Worm (Caenorhabditis elegans): ENCODE measurements around the gene col-40.

DNA sequence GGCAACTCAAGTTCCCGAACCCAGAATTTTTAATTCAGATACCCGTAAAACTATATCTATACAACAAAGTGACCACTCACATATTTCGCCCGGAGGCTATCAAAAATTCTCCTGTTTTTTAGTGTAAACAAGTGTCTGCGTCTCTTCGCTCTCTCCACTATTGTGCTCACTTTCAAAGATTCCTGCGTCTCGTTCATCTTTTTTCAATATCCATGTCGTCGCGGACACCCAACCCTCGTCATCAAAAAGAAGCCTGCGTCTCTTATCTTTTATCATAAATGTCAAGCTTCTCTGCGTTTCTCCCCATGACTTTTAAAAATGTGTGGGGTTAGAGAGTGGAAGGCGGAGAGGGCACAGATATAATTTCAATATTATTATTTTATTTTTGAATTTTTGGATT is 21.9 kb downstream of the col-40 start:
- no peak for TF ChIP-seq snpc-4 (tag; optimal IDR thresholded peaks at IDR 0.05)
- TF ChIP-seq ham-2 (GFP tag; optimal IDR thresholded peaks at IDR 0.05): no peak
- TF ChIP-seq nhr-237 (tag; optimal IDR thresholded peaks at IDR 0.05): no peak
- TF ChIP-seq mab-5 (tag; optimal IDR thresholded peaks at IDR 0.05): no peak
- TF ChIP-seq ztf-11 (tag; optimal IDR thresholded peaks at IDR 0.05): no peak
- TF ChIP-seq lsy-2 (tag; optimal IDR thresholded peaks at IDR 0.05): no peak
- TF ChIP-seq unc-62 (GFP tag; optimal IDR thresholded peaks at IDR 0.05): peak; percentile 71
- TF ChIP-seq flh-1 (GFP tag; optimal IDR thresholded peaks at IDR 0.05): no peak
